Fruit fly (Drosophila melanogaster) whole organism, embryonic: ENCODE measurements around the gene CG5196.

Experiments
- Aef1 ChIP-seq: fragments of 200-800 bp; sonication (Bioruptor generic); IDR thresholded peaks from 3 replicates; pipeline ENCODE4 v1.3.6; 2022; ENCODE audit warnings: missing biosample characterization, missing genetic modification characterization
- Atf6 ChIP-seq: fragments of 200-800 bp; sonication (Bioruptor generic); IDR thresholded peaks from 2 replicates; pipeline ENCODE4 v1.3.6; 2022; ENCODE audit warnings: missing biosample characterization, missing genetic modification characterization
- Bdp1 ChIP-seq: fragments of 200-800 bp; sonication (Bioruptor generic); optimal IDR thresholded peaks from 3 replicates; lab custom pipeline; 2016; ENCODE audit warnings: missing biosample characterization, missing genetic modification characterization
- CG10431 ChIP-seq: fragments of 200-800 bp; sonication (Bioruptor generic); optimal IDR thresholded peaks from 3 replicates; lab custom pipeline; 2018; ENCODE audit warnings: missing biosample characterization, mild to moderate bottlenecking, missing genetic modification characterization
- CG11456 ChIP-seq: fragments of 200-800 bp; sonication (Bioruptor generic); IDR thresholded peaks from 3 replicates; pipeline ENCODE4 v1.3.6; 2022; ENCODE audit warnings: missing biosample characterization, missing genetic modification characterization
- CG11560 ChIP-seq: fragments of 200-800 bp; sonication (Bioruptor generic); IDR thresholded peaks from 3 replicates; pipeline ENCODE4 v1.3.6; 2022; ENCODE audit warnings: missing biosample characterization, missing genetic modification characterization
- CG1647 ChIP-seq: fragments of 200-800 bp; sonication (Bioruptor generic); optimal IDR thresholded peaks from 3 replicates; lab custom pipeline; 2016; ENCODE audit warnings: missing biosample characterization, missing genetic modification characterization
- CG16813 ChIP-seq: fragments of 200-800 bp; sonication (Bioruptor generic); IDR thresholded peaks from 3 replicates; pipeline ENCODE4 v1.3.6; 2022; ENCODE audit warnings: missing biosample characterization, missing genetic modification characterization; ENCODE audit not compliant: partially characterized antibody
- CG17912 ChIP-seq: fragments of 200-800 bp; sonication (Bioruptor generic); optimal IDR thresholded peaks from 2 replicates; lab custom pipeline; 2018; ENCODE audit warnings: missing biosample characterization, mild to moderate bottlenecking, missing genetic modification characterization
- CG2116 ChIP-seq: fragments of 200-800 bp; sonication (Bioruptor generic); optimal IDR thresholded peaks from 3 replicates; lab custom pipeline; 2018; ENCODE audit warnings: missing biosample characterization, mild to moderate bottlenecking, missing genetic modification characterization
- CG2199 ChIP-seq: fragments of 200-800 bp; sonication (Bioruptor generic); IDR thresholded peaks from 3 replicates; pipeline ENCODE4 v1.3.6; 2022; ENCODE audit warnings: missing biosample characterization, missing genetic modification characterization
- CG31224 ChIP-seq: fragments of 200-800 bp; sonication (Bioruptor generic); IDR thresholded peaks from 2 replicates; pipeline ENCODE4 v1.3.6; 2022; ENCODE audit warnings: missing biosample characterization, missing genetic modification characterization
- CG31441 ChIP-seq: fragments of 200-800 bp; sonication (Bioruptor generic); IDR thresholded peaks from 2 replicates; pipeline ENCODE4 v1.3.6; 2022; ENCODE audit warnings: missing biosample characterization, missing genetic modification characterization
- CG5180 ChIP-seq: fragments of 200-800 bp; sonication (Bioruptor generic); optimal IDR thresholded peaks from 3 replicates; lab custom pipeline; 2017; ENCODE audit warnings: missing biosample characterization, missing genetic modification characterization, mild to moderate bottlenecking, moderate library complexity, missing genetic modification reagents
- CG6689 ChIP-seq: fragments of 200-800 bp; sonication (Bioruptor generic); IDR thresholded peaks from 2 replicates; pipeline ENCODE4 v1.3.6; 2022; ENCODE audit warnings: missing biosample characterization, missing genetic modification characterization
- CG7556 ChIP-seq: fragments of 200-800 bp; sonication (Bioruptor generic); optimal IDR thresholded peaks from 2 replicates; lab custom pipeline; 2017; ENCODE audit warnings: missing biosample characterization, mild to moderate bottlenecking, missing genetic modification characterization
- CG9215 ChIP-seq: fragments of 200-800 bp; sonication (Bioruptor generic); IDR thresholded peaks from 2 replicates; pipeline ENCODE4 v1.3.6; 2022; ENCODE audit warnings: missing biosample characterization, missing genetic modification characterization
- Deaf1 ChIP-seq: fragments of 200-800 bp; optimal IDR thresholded peaks from 3 replicates; lab custom pipeline; 2019; ENCODE audit warnings: missing biosample characterization, mild to moderate bottlenecking, missing genetic modification characterization, moderate library complexity
- Dek ChIP-seq: fragments of 200-800 bp; sonication (Bioruptor generic); optimal IDR thresholded peaks from 3 replicates; lab custom pipeline; 2019; ENCODE audit warnings: missing biosample characterization, mild to moderate bottlenecking, missing genetic modification characterization, moderate library complexity
- Dfd ChIP-seq, 2 experiments: fragments of >200 bp; optimal IDR thresholded peaks; 2 replicates each; lab custom pipeline; 2017; ENCODE audit warnings: missing biosample characterization in 2 of 2, missing genetic modification characterization in 2 of 2
- Ets65A ChIP-seq: fragments of 200-800 bp; sonication (Bioruptor generic); peaks from one replicate; lab custom pipeline; 2016; ENCODE audit warnings: missing biosample characterization, missing genetic modification characterization
- Fer3 ChIP-seq: fragments of 200-800 bp; sonication (Bioruptor generic); optimal IDR thresholded peaks from 2 replicates; lab custom pipeline; 2018; ENCODE audit warnings: missing biosample characterization, mild to moderate bottlenecking, missing genetic modification characterization, moderate library complexity
- Gsc ChIP-seq: fragments of 200-800 bp; sonication (Bioruptor generic); IDR thresholded peaks from 2 replicates; pipeline ENCODE4 v1.3.6; 2022; ENCODE audit warnings: missing biosample characterization, missing genetic modification characterization
- Med ChIP-seq: fragments of 200-800 bp; sonication (Bioruptor generic); peaks from one replicate; lab custom pipeline; 2016; ENCODE audit warnings: missing biosample characterization, missing genetic modification characterization, mild to moderate bottlenecking, inconsistent platforms, moderate library complexity
- Mes4 ChIP-seq: fragments of 200-800 bp; sonication (Bioruptor generic); optimal IDR thresholded peaks from 2 replicates; lab custom pipeline; 2016; ENCODE audit warnings: missing biosample characterization, missing genetic modification characterization
- Neu2 ChIP-seq: fragments of 200-800 bp; sonication (Bioruptor generic); optimal IDR thresholded peaks from 3 replicates; lab custom pipeline; 2016; ENCODE audit warnings: missing biosample characterization, missing genetic modification characterization, borderline replicate concordance
- az2 ChIP-seq: fragments of 200-800 bp; sonication (Bioruptor generic); optimal IDR thresholded peaks from 3 replicates; lab custom pipeline; 2016; ENCODE audit warnings: missing biosample characterization, missing genetic modification characterization
- cas ChIP-seq: fragments of 200-800 bp; sonication (Bioruptor generic); IDR thresholded peaks from 2 replicates; pipeline ENCODE4 v1.3.6; 2022; ENCODE audit warnings: missing biosample characterization, missing genetic modification characterization
- danr ChIP-seq: fragments of 200-800 bp; sonication (Bioruptor generic); IDR thresholded peaks from 2 replicates; pipeline ENCODE4 v1.3.6; 2022; ENCODE audit warnings: missing biosample characterization, missing genetic modification characterization
- disco-r ChIP-seq: fragments of 200-800 bp; sonication (Bioruptor generic); optimal IDR thresholded peaks from 2 replicates; lab custom pipeline; 2016; ENCODE audit warnings: missing biosample characterization, missing genetic modification characterization
- en ChIP-seq: fragments of 200-800 bp; sonication (Bioruptor generic); optimal IDR thresholded peaks from 2 replicates; lab custom pipeline; 2016; ENCODE audit warnings: missing biosample characterization, missing genetic modification characterization
- fd3F ChIP-seq: fragments of 200-800 bp; sonication (Bioruptor generic); optimal IDR thresholded peaks from 2 replicates; lab custom pipeline; 2018; ENCODE audit warnings: missing biosample characterization, mild to moderate bottlenecking, missing genetic modification characterization, moderate library complexity
- fd96Cb ChIP-seq: fragments of 200-800 bp; sonication (Bioruptor generic); optimal IDR thresholded peaks from 2 replicates; lab custom pipeline; 2018; ENCODE audit warnings: missing biosample characterization, mild to moderate bottlenecking, missing genetic modification characterization, moderate library complexity
- fu2 ChIP-seq: fragments of 200-800 bp; sonication (Bioruptor generic); optimal IDR thresholded peaks from 2 replicates; lab custom pipeline; 2016; ENCODE audit warnings: missing biosample characterization, missing genetic modification characterization
- gcm2 ChIP-seq: fragments of 200-800 bp; sonication (Bioruptor generic); optimal IDR thresholded peaks from 2 replicates; lab custom pipeline; 2016; ENCODE audit warnings: missing biosample characterization, missing genetic modification characterization
- grau ChIP-seq: fragments of 200-800 bp; optimal IDR thresholded peaks from 3 replicates; lab custom pipeline; 2019; ENCODE audit warnings: missing biosample characterization, mild to moderate bottlenecking, missing genetic modification characterization, moderate library complexity
- ham ChIP-seq: fragments of 200-800 bp; sonication (Bioruptor generic); IDR thresholded peaks from 2 replicates; pipeline ENCODE4 v1.3.6; 2022; ENCODE audit warnings: missing biosample characterization, missing genetic modification characterization
- kay ChIP-seq: fragments of 200-800 bp; sonication (Bioruptor generic); optimal IDR thresholded peaks from 2 replicates; lab custom pipeline; 2016; ENCODE audit warnings: missing biosample characterization, missing genetic modification characterization
- lilli ChIP-seq: fragments of 200-800 bp; sonication (Bioruptor generic); optimal IDR thresholded peaks from 3 replicates; lab custom pipeline; 2016; ENCODE audit warnings: missing biosample characterization, missing genetic modification characterization
- lov ChIP-seq, 2 experiments: fragments of 200-800 bp in 1 of 2; fragments of >200 bp in 1 of 2; sonication (Bioruptor generic) in 1 of 2; IDR thresholded peaks in 1 of 2; optimal IDR thresholded peaks in 1 of 2; 2 replicates in 1 of 2; 3 replicates in 1 of 2; pipeline versions ENCODE4 v1.3.6 to Lab custom; 2017 to 2022; ENCODE audit warnings: missing biosample characterization in 1 of 2, missing genetic modification characterization in 1 of 2
- maf-S ChIP-seq: fragments of 200-800 bp; sonication (Bioruptor generic); optimal IDR thresholded peaks from 2 replicates; lab custom pipeline; 2016; ENCODE audit warnings: missing biosample characterization, missing genetic modification characterization
- nerfin-2 ChIP-seq: fragments of 200-800 bp; sonication (Bioruptor generic); IDR thresholded peaks from 2 replicates; pipeline ENCODE4 v1.3.6; 2022; ENCODE audit warnings: missing biosample characterization, missing genetic modification characterization; ENCODE audit not compliant: partially characterized antibody
- otp ChIP-seq: fragments of 200-800 bp; sonication (Bioruptor generic); IDR thresholded peaks from 3 replicates; pipeline ENCODE4, ENCODE4 v1.3.6; 2022; ENCODE audit warnings: missing biosample characterization, missing genetic modification characterization
- phol ChIP-seq: fragments of 200-800 bp; sonication (Bioruptor generic); optimal IDR thresholded peaks from 3 replicates; lab custom pipeline; 2018; ENCODE audit warnings: missing biosample characterization, mild to moderate bottlenecking, missing genetic modification characterization, moderate library complexity
- pros ChIP-seq: fragments of 200-800 bp; sonication (Bioruptor generic); optimal IDR thresholded peaks from 3 replicates; lab custom pipeline; 2019; ENCODE audit warnings: missing biosample characterization, mild to moderate bottlenecking, missing genetic modification characterization, moderate library complexity
- pum ChIP-seq: fragments of 200-800 bp; sonication (Bioruptor generic); optimal IDR thresholded peaks from 2 replicates; lab custom pipeline; 2016; ENCODE audit warnings: missing biosample characterization, missing genetic modification characterization
- row ChIP-seq: fragments of 200-800 bp; sonication (Bioruptor generic); IDR thresholded peaks from 3 replicates; pipeline ENCODE4 v1.3.6; 2022; ENCODE audit warnings: missing biosample characterization, missing genetic modification characterization
- sug ChIP-seq: fragments of 200-800 bp; optimal IDR thresholded peaks from 2 replicates; lab custom pipeline; 2019; ENCODE audit warnings: missing biosample characterization, mild to moderate bottlenecking, missing genetic modification characterization, moderate library complexity
- tap ChIP-seq: fragments of 200-800 bp; optimal IDR thresholded peaks from 3 replicates; lab custom pipeline; 2019; ENCODE audit warnings: missing biosample characterization, mild to moderate bottlenecking, missing genetic modification characterization, moderate library complexity
- trh ChIP-seq: fragments of 200-800 bp; sonication (Bioruptor generic); optimal IDR thresholded peaks from 2 replicates; lab custom pipeline; 2016; ENCODE audit warnings: missing biosample characterization, missing genetic modification characterization
- zfh1 ChIP-seq: fragments of 200-800 bp; sonication (Bioruptor generic); IDR thresholded peaks from 3 replicates; pipeline ENCODE4 v1.3.6; 2022; ENCODE audit warnings: missing biosample characterization, missing genetic modification characterization

The CG5196 gene

DNA sequence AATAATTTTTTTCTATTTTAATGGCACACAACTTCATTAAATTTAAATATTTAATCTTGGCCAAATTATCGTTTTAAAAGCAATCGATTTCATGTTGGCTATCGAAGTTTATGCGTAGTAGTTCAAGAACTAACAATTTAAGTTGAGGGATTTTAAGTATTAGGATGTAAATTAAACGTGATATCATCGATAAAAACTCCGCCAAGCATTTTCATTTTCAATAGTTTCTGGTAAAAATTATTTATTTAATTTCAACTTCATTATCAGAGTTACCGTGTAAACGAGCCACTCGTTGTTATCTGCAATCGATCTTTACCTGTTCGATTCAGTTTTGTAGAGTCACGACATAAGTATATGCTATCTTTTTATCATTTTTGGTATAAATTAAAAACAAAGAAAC lies 5.2 kb upstream of the CG5196 start (continued):
- TF ChIP-seq CG11456 (GFP tag; lab: Robert Waterston, UW) (peak; percentile 93; the same call in 2 of the 3 replicates), pum (GFP tag; lab: Kevin White, UChicago) (peak; percentile 90), Deaf1 (tag; lab: Kevin White, UChicago) (peak; percentile 91), maf-S (peak; percentile 94), nerfin-2 (no peak), fd3F (GFP tag; lab: Kevin White, UChicago) (peak; percentile 95), CG31441 (peak; percentile 99), CG2199 (peak; percentile 94), fu2 (GFP tag; lab: Kevin White, UChicago) (peak; percentile 88), Ets65A (GFP tag; lab: Kevin White, UChicago) (peak; percentile 98), CG6689 (GFP tag; lab: Robert Waterston, UW) (peak; percentile 97), CG17912 (GFP tag; lab: Kevin White, UChicago) (peak; percentile 98), row (GFP tag; lab: Robert Waterston, UW) (peak; percentile 98), pros (GFP tag; lab: Kevin White, UChicago) (peak; percentile 87), otp (GFP tag; lab: Robert Waterston, UW) (peak; percentile 95), CG9215 (GFP tag; lab: Robert Waterston, UW) (peak; percentile 80; the same call in 1 of the 2 replicates), lov (optimal IDR thresholded peaks at IDR 0.05; lab: Kevin White, UChicago) (no peak), lov (GFP tag; IDR thresholded peaks at IDR 0.05; lab: Robert Waterston, UW) (peak; percentile 98), gcm2 (GFP tag; lab: Kevin White, UChicago) (peak; percentile 92), Gsc (GFP tag; lab: Robert Waterston, UW) (no peak), tap (tag; lab: Kevin White, UChicago) (peak; percentile 99), kay (GFP tag; lab: Kevin White, UChicago) (peak; percentile 89), ham (GFP tag; lab: Robert Waterston, UW) (peak; percentile 57; the same call in 1 of the 2 replicates), CG7556 (GFP tag; lab: Kevin White, UChicago) (peak; percentile 95), Atf6 (GFP tag; lab: Robert Waterston, UW) (peak; percentile 96), Med (GFP tag; lab: Kevin White, UChicago) (peak; percentile 99), CG16813 (GFP tag; lab: Robert Waterston, UW) (0 out of 3 replicates have a peak, but pooled peaks have one; percentile 32), CG10431 (GFP tag; lab: Kevin White, UChicago) (peak; percentile 93), Mes4 (peak; percentile 93), CG2116 (GFP tag; lab: Kevin White, UChicago) (peak; percentile 91), fd96Cb (tag; lab: Kevin White, UChicago) (peak; percentile 99), grau (tag; lab: Kevin White, UChicago) (peak; percentile 98), Fer3 (tag; lab: Kevin White, UChicago) (peak; percentile 99), trh (peak; percentile 91), Dek (tag; lab: Kevin White, UChicago) (peak; percentile 97), az2 (peak; percentile 97), phol (tag; lab: Kevin White, UChicago) (peak; percentile 99), Neu2 (GFP tag; lab: Kevin White, UChicago) (peak; percentile 86), Aef1 (GFP tag; lab: Robert Waterston, UW) (peak; percentile 95), Dfd (GFP tag; optimal IDR thresholded peaks at IDR 0.05; lab: Kevin White, UChicago) (no peak), CG1647 (GFP tag; lab: Kevin White, UChicago) (peak; percentile 98), CG5180 (GFP tag; lab: Kevin White, UChicago) (peak; percentile 91), CG31224 (GFP tag; lab: Robert Waterston, UW) (peak; percentile 90), Bdp1 (GFP tag; lab: Kevin White, UChicago) (peak; percentile 86), danr (GFP tag; lab: Robert Waterston, UW) (peak; percentile 87; the same call in 1 of the 2 replicates), cas (GFP tag; lab: Robert Waterston, UW) (peak; percentile 89), disco-r (GFP tag; lab: Kevin White, UChicago) (peak; percentile 86), sug (peak; percentile 97), en (GFP tag; lab: Kevin White, UChicago) (peak; percentile 94), CG11560 (tag; lab: Robert Waterston, UW) (peak; percentile 65; the same call in 2 of the 3 replicates), lilli (GFP tag; lab: Kevin White, UChicago) (peak; percentile 96), zfh1 (peak; percentile 99)
